Worm (Caenorhabditis elegans) whole organism, mixed stage, embryonic: ENCODE measurements around the gene F13B12.2.

Source experiments
- blmp-1 ChIP-seq: fragments of 150-350 bp; optimal IDR thresholded peaks from 2 replicates; lab custom pipeline; 2014; ENCODE audit warnings: missing biosample characterization, missing genetic modification characterization
- ceh-39 ChIP-seq: fragments of 150-350 bp; optimal IDR thresholded peaks from 2 replicates; lab custom pipeline; 2014; ENCODE audit warnings: missing biosample characterization, missing genetic modification characterization
- lsy-2 ChIP-seq: fragments of 150-350 bp; optimal IDR thresholded peaks from 2 replicates; lab custom pipeline; 2014; ENCODE audit warnings: missing biosample characterization, missing genetic modification characterization
- mls-2 ChIP-seq: sonication (generic microtip); optimal IDR thresholded peaks from 2 replicates; lab custom pipeline; 2016; ENCODE audit warnings: mild to moderate bottlenecking, missing genetic modification characterization, moderate library complexity, missing compliant biosample characterization
- nhr-12 ChIP-seq: fragments of 150-350 bp; optimal IDR thresholded peaks from 2 replicates; lab custom pipeline; 2014; ENCODE audit warnings: missing biosample characterization, missing genetic modification characterization
- nhr-28 ChIP-seq: fragments of 150-350 bp; optimal IDR thresholded peaks from 2 replicates; lab custom pipeline; 2014; ENCODE audit warnings: missing biosample characterization, missing genetic modification characterization
- pha-4 ChIP-seq: fragments of 150-350 bp; optimal IDR thresholded peaks from 2 replicates; lab custom pipeline; 2018; ENCODE audit warnings: missing biosample characterization, missing genetic modification reagents, missing genetic modification characterization
- sem-2 ChIP-seq: fragments of 200-800 bp; sonication (Bioruptor generic); optimal IDR thresholded peaks from 2 replicates; lab custom pipeline; 2018; ENCODE audit warnings: mild to moderate bottlenecking, missing genetic modification characterization, missing compliant biosample characterization
- snpc-4 ChIP-seq: fragments of 150-350 bp; optimal IDR thresholded peaks from 2 replicates; lab custom pipeline; 2014; ENCODE audit warnings: missing biosample characterization, missing genetic modification characterization
- sptf-1 ChIP-seq: sonication (generic microtip); optimal IDR thresholded peaks from 2 replicates; lab custom pipeline; 2017; ENCODE audit warnings: mild to moderate bottlenecking, missing genetic modification characterization, moderate library complexity, missing compliant biosample characterization
- tbx-8 ChIP-seq: fragments of 200-800 bp; sonication (Bioruptor generic); optimal IDR thresholded peaks from 2 replicates; lab custom pipeline; 2018; ENCODE audit warnings: mild to moderate bottlenecking, missing genetic modification characterization, moderate library complexity, missing compliant biosample characterization
- unc-62 ChIP-seq: fragments of 150-350 bp; optimal IDR thresholded peaks from 2 replicates; lab custom pipeline; 2014; ENCODE audit warnings: missing biosample characterization, missing genetic modification reagents, missing genetic modification characterization

DNA sequence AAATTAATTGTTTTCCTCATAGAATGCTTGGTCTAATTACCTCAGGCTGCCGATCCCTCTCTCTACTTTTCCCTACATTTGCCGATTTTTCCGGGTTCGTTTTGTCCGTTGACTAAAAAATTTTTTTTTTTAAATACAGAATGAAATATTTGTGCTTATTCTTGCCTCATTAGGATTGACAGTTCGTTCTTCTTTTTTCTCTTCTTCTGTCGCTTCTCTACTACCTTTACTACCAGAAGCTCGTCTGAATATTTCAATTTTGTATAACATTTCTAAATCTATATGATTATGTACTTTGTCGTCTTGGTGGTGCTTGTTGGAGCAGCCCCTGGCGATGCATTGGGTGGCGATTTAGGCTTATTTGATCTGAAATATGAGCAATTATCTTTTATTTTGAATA lies 46.3 kb upstream of the F13B12.2 start:
- TF ChIP-seq nhr-12 (no peak), unc-62 (no peak), blmp-1 (tag; lab: Kevin White, UChicago) (no peak), mls-2 (tag; lab: Kevin White, UChicago) (no peak), nhr-28 (tag; lab: Kevin White, UChicago) (no peak), ceh-39 (tag; lab: Kevin White, UChicago) (no peak), sptf-1 (tag; lab: Kevin White, UChicago) (no peak), pha-4 (tag; lab: Kevin White, UChicago) (no peak), snpc-4 (tag; lab: Kevin White, UChicago) (no peak), lsy-2 (tag; lab: Kevin White, UChicago) (no peak), sem-2 (GFP tag; lab: Kevin White, UChicago) (no peak), tbx-8 (GFP tag; lab: Kevin White, UChicago) (no peak)
